Fruit fly (Drosophila melanogaster) whole organism, prepupa: ENCODE data around the gene Nedd8.

Experiments
- Blimp-1 ChIP-seq: fragments of 200-800 bp; sonication (Bioruptor generic); optimal IDR thresholded peaks from 3 replicates; lab custom pipeline; 2017; ENCODE audit warnings: missing biosample characterization, missing genetic modification characterization, mild to moderate bottlenecking, moderate library complexity, missing genetic modification reagents
- CG10631 ChIP-seq: fragments of 200-800 bp; sonication (Bioruptor generic); optimal IDR thresholded peaks from 2 replicates; lab custom pipeline; 2016; ENCODE audit warnings: missing biosample characterization, missing genetic modification characterization
- CG10669 ChIP-seq: fragments of 200-800 bp; sonication (Bioruptor generic); optimal IDR thresholded peaks from 3 replicates; lab custom pipeline; 2018; ENCODE audit warnings: missing biosample characterization, mild to moderate bottlenecking, missing genetic modification characterization, moderate library complexity
- CG11294 ChIP-seq: fragments of 200-800 bp; sonication (Bioruptor generic); IDR thresholded peaks from 2 replicates; pipeline ENCODE4 v1.3.6; 2022; ENCODE audit warnings: missing biosample characterization, missing genetic modification characterization
- CG11762 ChIP-seq: fragments of 200-800 bp; sonication (Bioruptor generic); optimal IDR thresholded peaks from 3 replicates; lab custom pipeline; 2016; ENCODE audit warnings: missing biosample characterization, missing genetic modification characterization; ENCODE audit not compliant: insufficient read depth
- CG11902 ChIP-seq: fragments of 200-800 bp; sonication (Bioruptor generic); optimal IDR thresholded peaks from 3 replicates; lab custom pipeline; 2016; ENCODE audit warnings: missing biosample characterization, missing genetic modification characterization
- CG15336 ChIP-seq: fragments of 200-800 bp; sonication (Bioruptor generic); IDR thresholded peaks from 2 replicates; pipeline ENCODE4 v1.3.6; 2022; ENCODE audit warnings: missing biosample characterization, missing genetic modification characterization
- CG1621 ChIP-seq: fragments of 200-800 bp; sonication (Bioruptor generic); optimal IDR thresholded peaks from 3 replicates; lab custom pipeline; 2018; ENCODE audit warnings: missing biosample characterization, mild to moderate bottlenecking, missing genetic modification characterization
- CG3032 ChIP-seq: fragments of 200-800 bp; optimal IDR thresholded peaks from 2 replicates; lab custom pipeline; 2019; ENCODE audit warnings: missing biosample characterization, mild to moderate bottlenecking, missing genetic modification characterization, moderate library complexity
- CG31627 ChIP-seq: fragments of 200-800 bp; sonication (Bioruptor generic); optimal IDR thresholded peaks from 3 replicates; lab custom pipeline; 2016; ENCODE audit warnings: missing biosample characterization, missing genetic modification characterization
- CG32006 ChIP-seq: fragments of 200-800 bp; sonication (Bioruptor generic); optimal IDR thresholded peaks from 3 replicates; lab custom pipeline; 2017; ENCODE audit warnings: missing biosample characterization, mild to moderate bottlenecking, missing genetic modification characterization
- CG34406 ChIP-seq: fragments of 200-800 bp; sonication (Bioruptor generic); optimal IDR thresholded peaks from 3 replicates; lab custom pipeline; 2016; ENCODE audit warnings: missing biosample characterization, missing genetic modification characterization
- CG3919 ChIP-seq: fragments of 200-800 bp; sonication (Bioruptor generic); optimal IDR thresholded peaks from 3 replicates; lab custom pipeline; 2016; ENCODE audit warnings: missing biosample characterization, missing genetic modification characterization
- CG4318 ChIP-seq: fragments of 200-800 bp; sonication (Bioruptor generic); optimal IDR thresholded peaks from 3 replicates; lab custom pipeline; 2017; ENCODE audit warnings: missing biosample characterization, mild to moderate bottlenecking, missing genetic modification characterization
- CG6163 ChIP-seq: fragments of 200-800 bp; sonication (Bioruptor generic); IDR thresholded peaks from 3 replicates; pipeline ENCODE4 v1.3.6; 2022; ENCODE audit warnings: missing biosample characterization, missing genetic modification characterization
- CG6276 ChIP-seq: fragments of 200-800 bp; sonication (Bioruptor generic); optimal IDR thresholded peaks from 2 replicates; lab custom pipeline; 2017; ENCODE audit warnings: missing biosample characterization, mild to moderate bottlenecking, missing genetic modification characterization
- CG6792 ChIP-seq: fragments of 200-800 bp; sonication (Bioruptor generic); optimal IDR thresholded peaks from 3 replicates; lab custom pipeline; 2016; ENCODE audit warnings: missing biosample characterization, missing genetic modification characterization
- CG6808 ChIP-seq: fragments of 200-800 bp; sonication (Bioruptor generic); optimal IDR thresholded peaks from 3 replicates; lab custom pipeline; 2017; ENCODE audit warnings: missing biosample characterization, missing genetic modification characterization, mild to moderate bottlenecking, moderate library complexity, missing genetic modification reagents
- CG7368 ChIP-seq: fragments of 200-800 bp; sonication (Bioruptor generic); optimal IDR thresholded peaks from 3 replicates; lab custom pipeline; 2016; ENCODE audit warnings: missing biosample characterization, missing genetic modification characterization
- CG8319 ChIP-seq: fragments of 200-800 bp; sonication (Bioruptor generic); optimal IDR thresholded peaks from 3 replicates; lab custom pipeline; 2016; ENCODE audit warnings: missing biosample characterization, missing genetic modification characterization
- CG8632 ChIP-seq: fragments of 200-800 bp; sonication (Bioruptor generic); optimal IDR thresholded peaks from 3 replicates; lab custom pipeline; 2016; ENCODE audit warnings: missing biosample characterization, missing genetic modification characterization
- Eip75B ChIP-seq: fragments of 200-800 bp; sonication (Bioruptor generic); optimal IDR thresholded peaks from 3 replicates; lab custom pipeline; 2016; ENCODE audit warnings: missing biosample characterization, missing genetic modification characterization
- Eip78C ChIP-seq: fragments of 200-800 bp; sonication (Bioruptor generic); peaks from one replicate; lab custom pipeline; 2016; ENCODE audit warnings: missing biosample characterization, missing genetic modification characterization
- Eip93F ChIP-seq: fragments of 200-800 bp; sonication (Bioruptor generic); optimal IDR thresholded peaks from 2 replicates; lab custom pipeline; 2016; ENCODE audit warnings: missing biosample characterization, mild to moderate bottlenecking, missing genetic modification characterization
- Ets96B ChIP-seq: fragments of 200-800 bp; optimal IDR thresholded peaks from 2 replicates; lab custom pipeline; 2019; ENCODE audit warnings: missing biosample characterization, mild to moderate bottlenecking, missing genetic modification characterization, moderate library complexity
- Gug ChIP-seq: fragments of 200-800 bp; sonication (Bioruptor generic); IDR thresholded peaks from 2 replicates; pipeline ENCODE4 v1.3.6; 2022; ENCODE audit warnings: missing biosample characterization, missing genetic modification characterization
- Hr38 ChIP-seq: sonication (Bioruptor generic); optimal IDR thresholded peaks from 2 replicates; lab custom pipeline; 2016; ENCODE audit warnings: missing biosample characterization, missing genetic modification characterization
- Hr39 ChIP-seq: fragments of 200-800 bp; sonication (Bioruptor generic); optimal IDR thresholded peaks from 2 replicates; lab custom pipeline; 2016; ENCODE audit warnings: missing biosample characterization, missing genetic modification characterization
- OdsH ChIP-seq: fragments of 200-800 bp; sonication (Bioruptor generic); optimal IDR thresholded peaks from 3 replicates; lab custom pipeline; 2016; ENCODE audit warnings: missing biosample characterization, missing genetic modification characterization
- Smox ChIP-seq: fragments of 200-800 bp; sonication (Bioruptor generic); optimal IDR thresholded peaks from 3 replicates; lab custom pipeline; 2016; ENCODE audit warnings: missing biosample characterization, missing genetic modification characterization
- Sox14 ChIP-seq: fragments of 200-800 bp; sonication (Bioruptor generic); optimal IDR thresholded peaks from 3 replicates; lab custom pipeline; 2016; ENCODE audit warnings: missing biosample characterization, missing genetic modification characterization
- Sox15 ChIP-seq: fragments of 200-800 bp; sonication (Bioruptor generic); optimal IDR thresholded peaks from 3 replicates; lab custom pipeline; 2016; ENCODE audit warnings: missing biosample characterization, missing genetic modification characterization
- achi ChIP-seq: fragments of 200-800 bp; sonication (Bioruptor generic); optimal IDR thresholded peaks from 3 replicates; lab custom pipeline; 2016; ENCODE audit warnings: missing biosample characterization, missing genetic modification characterization
- acj6 ChIP-seq: fragments of 200-800 bp; sonication (Bioruptor generic); optimal IDR thresholded peaks from 3 replicates; lab custom pipeline; 2016; ENCODE audit warnings: missing biosample characterization, missing genetic modification characterization
- cyc ChIP-seq: fragments of 200-800 bp; sonication (Bioruptor generic); optimal IDR thresholded peaks from 3 replicates; lab custom pipeline; 2016; ENCODE audit warnings: missing biosample characterization, missing genetic modification characterization
- dsx ChIP-seq: fragments of 200-800 bp; optimal IDR thresholded peaks from 3 replicates; lab custom pipeline; 2019; ENCODE audit warnings: missing biosample characterization, mild to moderate bottlenecking, missing genetic modification characterization, moderate library complexity; ENCODE audit not compliant: poor library complexity, severe bottlenecking
- eg ChIP-seq: fragments of 200-800 bp; sonication (Bioruptor generic); IDR thresholded peaks from 3 replicates; pipeline ENCODE4 v1.3.6; 2022; ENCODE audit warnings: missing biosample characterization, missing genetic modification characterization
- esn ChIP-seq: fragments of 200-800 bp; sonication (Bioruptor generic); optimal IDR thresholded peaks from 2 replicates; lab custom pipeline; 2016; ENCODE audit warnings: missing biosample characterization, mild to moderate bottlenecking, missing genetic modification characterization, moderate library complexity
- fkh ChIP-seq: fragments of 200-800 bp; sonication (Bioruptor generic); optimal IDR thresholded peaks from 3 replicates; lab custom pipeline; 2017; ENCODE audit warnings: missing biosample characterization, mild to moderate bottlenecking, missing genetic modification characterization, moderate library complexity
- lz ChIP-seq: fragments of 200-800 bp; sonication (Bioruptor generic); optimal IDR thresholded peaks from 3 replicates; lab custom pipeline; 2016; ENCODE audit warnings: missing biosample characterization, missing genetic modification characterization
- net ChIP-seq: fragments of 200-800 bp; sonication (Bioruptor generic); optimal IDR thresholded peaks from 3 replicates; lab custom pipeline; 2016; ENCODE audit warnings: missing biosample characterization, missing genetic modification characterization
- salr ChIP-seq, 2 experiments: fragments of 200-800 bp; sonication (Bioruptor generic); optimal IDR thresholded peaks; 3 replicates each; lab custom pipeline; 2016 to 2018; ENCODE audit warnings: missing biosample characterization in 2 of 2, missing genetic modification characterization in 2 of 2, mild to moderate bottlenecking in 1 of 2
- ss ChIP-seq, 2 experiments: fragments of 200-800 bp; sonication (Bioruptor generic); optimal IDR thresholded peaks; 2 replicates in 1 of 2; 3 replicates in 1 of 2; lab custom pipeline; 2017 to 2018; ENCODE audit warnings: mild to moderate bottlenecking in 2 of 2, missing biosample characterization in 2 of 2, missing genetic modification characterization in 2 of 2, moderate library complexity in 1 of 2
- svp ChIP-seq: fragments of 200-800 bp; sonication (Bioruptor generic); peaks from one replicate; lab custom pipeline; 2016; ENCODE audit warnings: missing biosample characterization, missing genetic modification characterization

The Nedd8 gene

DNA sequence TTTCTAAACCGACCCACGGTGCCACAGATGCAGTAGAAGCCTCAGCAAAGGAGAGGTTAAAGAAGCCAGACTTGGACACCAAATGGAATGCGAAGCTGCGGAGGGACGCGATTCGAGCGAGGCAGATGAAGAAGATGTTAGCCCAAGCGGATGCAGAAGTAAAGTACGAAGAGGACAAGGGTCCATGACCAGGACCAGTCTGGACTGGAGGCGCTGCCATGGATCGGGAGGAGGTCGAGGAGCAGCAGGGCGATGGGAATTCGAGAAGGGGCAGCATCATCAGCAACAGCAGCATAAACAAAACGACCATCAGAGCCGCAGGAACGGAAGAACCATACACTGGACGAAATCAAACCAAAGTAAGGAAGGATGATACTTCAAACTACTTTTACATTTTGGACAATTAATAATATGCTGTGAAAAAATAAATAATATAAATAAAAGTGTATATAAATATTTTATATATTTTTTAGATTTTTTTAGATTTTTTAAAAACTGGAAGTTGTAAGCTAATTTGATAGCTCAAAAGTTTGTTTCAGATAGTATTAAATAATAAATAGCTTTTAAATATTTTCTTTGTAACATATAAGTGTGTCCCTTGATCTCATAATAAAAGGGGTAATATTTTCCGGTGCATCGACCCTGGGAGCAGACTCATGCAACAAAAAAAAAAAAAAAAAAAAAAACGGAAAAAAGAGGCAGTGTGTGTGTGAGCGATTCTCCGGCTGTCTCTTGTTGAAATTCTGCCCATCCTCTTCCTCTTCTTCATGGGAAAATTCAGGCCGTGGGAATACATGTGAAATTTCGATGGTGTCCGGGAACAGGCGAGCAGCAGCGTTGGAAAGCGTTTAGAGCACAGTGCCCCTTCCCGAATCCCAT, 4.8 kb downstream of the Nedd8 start (continued):
- TF ChIP-seq CG10631 (peak; percentile 92), CG6163 (GFP tag; lab: Robert Waterston, UW) (peak; percentile 61; the same call in 1 of the 3 replicates), CG6276 (GFP tag; lab: Kevin White, UChicago) (no peak), OdsH (GFP tag; lab: Kevin White, UChicago) (peak; percentile 78), lz (GFP tag; lab: Kevin White, UChicago) (peak; percentile 68), eg (no peak), Hr39 (GFP tag; lab: Kevin White, UChicago) (no peak), fkh (no peak), Eip75B (GFP tag; lab: Kevin White, UChicago) (peak; percentile 2), salr (GFP tag; optimal IDR thresholded peaks at IDR 0.05; lab: Kevin White, UChicago) (peak in 1 of 2 experiments; percentile 66), cyc (peak; percentile 37), CG34406 (peak; percentile 86), Smox (GFP tag; lab: Kevin White, UChicago) (peak; percentile 52), net (GFP tag; lab: Kevin White, UChicago) (peak; percentile 39), CG11294 (GFP tag; lab: Robert Waterston, UW) (no peak; the same call in 1 of the 2 replicates), Gug (GFP tag; lab: Robert Waterston, UW) (no peak), CG10669 (GFP tag; lab: Kevin White, UChicago) (peak; percentile 75), Sox15 (GFP tag; lab: Kevin White, UChicago) (peak; percentile 53), achi (GFP tag; lab: Kevin White, UChicago) (peak; percentile 82), Sox14 (GFP tag; lab: Kevin White, UChicago) (peak; percentile 1), CG11902 (GFP tag; lab: Kevin White, UChicago) (peak; percentile 28), acj6 (GFP tag; lab: Kevin White, UChicago) (peak; percentile 82), CG3032 (tag; lab: Kevin White, UChicago) (peak; percentile 93), CG32006 (GFP tag; lab: Kevin White, UChicago) (peak; percentile 72), CG7368 (GFP tag; lab: Kevin White, UChicago) (peak; percentile 40), CG3919 (peak; percentile 76), CG8319 (GFP tag; lab: Kevin White, UChicago) (peak; percentile 19), Eip93F (GFP tag; lab: Kevin White, UChicago) (peak; percentile 42), CG31627 (GFP tag; lab: Kevin White, UChicago) (peak; percentile 43), Blimp-1 (GFP tag; lab: Kevin White, UChicago) (peak; percentile 60), ss (GFP tag; optimal IDR thresholded peaks at IDR 0.05; lab: Kevin White, UChicago) (peak; percentile 91 to 93), Eip78C (GFP tag; lab: Kevin White, UChicago) (peak; percentile 91), dsx (GFP tag; lab: Kevin White, UChicago) (peak; percentile 88), Ets96B (tag; lab: Kevin White, UChicago) (peak; percentile 94), Hr38 (GFP tag; lab: Kevin White, UChicago) (no peak), CG4318 (GFP tag; lab: Kevin White, UChicago) (peak; percentile 43), svp (GFP tag; lab: Kevin White, UChicago) (peak; percentile 54)

DNA sequence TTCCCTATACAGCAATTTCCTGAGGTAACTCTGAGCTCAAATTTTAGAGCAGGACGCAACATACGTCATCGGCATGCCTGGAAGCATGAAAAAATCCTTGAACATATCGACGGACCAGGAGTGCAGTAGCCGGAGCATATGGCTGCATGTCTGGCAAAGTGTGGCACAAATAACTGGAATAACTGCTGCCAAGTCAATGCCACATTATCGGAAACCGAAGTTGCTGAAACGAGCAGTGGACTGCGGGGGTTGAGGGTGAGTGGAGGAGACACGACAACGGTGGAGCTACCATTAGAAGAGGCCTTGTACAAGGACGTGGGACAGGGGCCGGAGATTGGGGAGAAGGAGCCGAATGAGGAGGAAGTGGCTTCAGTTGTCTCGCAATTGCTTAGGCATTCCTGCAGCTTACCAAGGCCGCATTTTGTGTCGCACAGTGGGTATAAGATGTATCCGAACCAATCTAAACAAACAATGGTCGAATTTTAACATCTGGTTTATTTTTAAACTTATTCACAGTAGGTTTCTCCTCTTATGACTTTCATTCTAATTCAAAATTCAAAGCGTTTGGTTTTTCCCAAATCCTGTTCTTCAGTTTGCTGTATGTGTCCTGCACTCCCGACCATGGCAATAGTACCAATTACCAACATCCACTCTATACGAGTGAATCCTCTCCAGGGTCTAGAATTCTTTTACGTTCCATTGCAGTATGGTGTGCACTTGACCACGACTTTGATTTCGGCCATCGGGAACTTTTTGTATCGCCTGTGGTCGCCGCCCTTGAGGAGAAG, 5.7 kb downstream of the Nedd8 start, which contains the start of gene CG46304:
CG46304 (plus strand) TSS at position 541 of the 788 bp plus-strand sequence.
- TF ChIP-seq CG3919 = peak; percentile 39
- no peak for TF ChIP-seq CG15336 (GFP tag; lab: Robert Waterston, UW)
- TF ChIP-seq CG1621 (tag; lab: Kevin White, UChicago) = no peak
- TF ChIP-seq CG10631 = peak; percentile 53
- TF ChIP-seq achi (GFP tag; lab: Kevin White, UChicago) = peak; percentile 41
- TF ChIP-seq Hr38 (GFP tag; lab: Kevin White, UChicago) = no peak
- no peak for TF ChIP-seq CG6276 (GFP tag; lab: Kevin White, UChicago)
- peak; percentile 19 for TF ChIP-seq CG6792
- TF ChIP-seq fkh = no peak
- TF ChIP-seq esn (GFP tag; lab: Kevin White, UChicago) = peak; percentile 55
- no peak for TF ChIP-seq Eip93F (GFP tag; lab: Kevin White, UChicago)
- TF ChIP-seq CG11762 (GFP tag; lab: Kevin White, UChicago) = peak; percentile 6
- TF ChIP-seq acj6 (GFP tag; lab: Kevin White, UChicago) = peak; percentile 32
- peak; percentile 62 for TF ChIP-seq CG6808 (GFP tag; lab: Kevin White, UChicago)
- TF ChIP-seq CG11294 (GFP tag; lab: Robert Waterston, UW) = no peak
- 0 out of 3 replicates have a peak, but pooled peaks have one; percentile 23 for TF ChIP-seq CG6163 (GFP tag; lab: Robert Waterston, UW)
- TF ChIP-seq Hr39 (GFP tag; lab: Kevin White, UChicago) = peak; percentile 39
- peak; percentile 83 for TF ChIP-seq svp (GFP tag; lab: Kevin White, UChicago)
- no peak for TF ChIP-seq dsx (GFP tag; lab: Kevin White, UChicago)
- peak; percentile 42 for TF ChIP-seq OdsH (GFP tag; lab: Kevin White, UChicago)
- peak; percentile 1 for TF ChIP-seq CG8632 (GFP tag; lab: Kevin White, UChicago)
- peak; percentile 9 for TF ChIP-seq CG34406
- TF ChIP-seq CG32006 (GFP tag; lab: Kevin White, UChicago) = peak; percentile 59
